Fruit fly (Drosophila melanogaster) whole organism, pupa: ENCODE data around the gene Glut4EF.
A peak's percentile ranks its signal among the peaks of the same experiment; 100 is the strongest.

Experiments used
- CG10348 ChIP-seq: fragments of 200-800 bp; sonication (Bioruptor generic); IDR thresholded peaks from 2 replicates; pipeline ENCODE4 v1.3.6; 2022; ENCODE audit warnings: missing biosample characterization, missing genetic modification characterization
- CG12605 ChIP-seq: fragments of 200-800 bp; sonication (Bioruptor generic); IDR thresholded peaks from 2 replicates; pipeline ENCODE4 v1.3.6; 2022; ENCODE audit warnings: missing biosample characterization, missing genetic modification characterization
- CG13204 ChIP-seq: fragments of 200-800 bp; sonication (Bioruptor generic); optimal IDR thresholded peaks from 2 replicates; lab custom pipeline; 2018; ENCODE audit warnings: missing biosample characterization, mild to moderate bottlenecking, missing genetic modification characterization, moderate library complexity
- CG14655 ChIP-seq: fragments of 200-800 bp; sonication (Bioruptor generic); optimal IDR thresholded peaks from 3 replicates; lab custom pipeline; 2017; ENCODE audit warnings: mild to moderate bottlenecking, missing biosample characterization, missing genetic modification reagents, missing genetic modification characterization
- CG15710 ChIP-seq: fragments of 200-800 bp; sonication (Bioruptor generic); optimal IDR thresholded peaks from 2 replicates; lab custom pipeline; 2018; ENCODE audit warnings: missing biosample characterization, mild to moderate bottlenecking, missing genetic modification characterization, moderate library complexity
- CG17806 ChIP-seq: fragments of 200-800 bp; sonication (Bioruptor generic); optimal IDR thresholded peaks from 2 replicates; lab custom pipeline; 2018; ENCODE audit warnings: missing biosample characterization, mild to moderate bottlenecking, missing genetic modification characterization, moderate library complexity
- CG32121 ChIP-seq: fragments of 200-800 bp; sonication (Bioruptor generic); IDR thresholded peaks from 2 replicates; pipeline ENCODE4 v1.3.6; 2022; ENCODE audit warnings: missing biosample characterization, missing genetic modification characterization
- CG34367 ChIP-seq: fragments of 200-800 bp; sonication (Bioruptor generic); optimal IDR thresholded peaks from 2 replicates; lab custom pipeline; 2018; ENCODE audit warnings: missing biosample characterization, mild to moderate bottlenecking, missing genetic modification characterization
- CG4496 ChIP-seq: fragments of 200-800 bp; sonication (Bioruptor generic); IDR thresholded peaks from 3 replicates; pipeline ENCODE4 v1.3.6; 2022; ENCODE audit warnings: missing biosample characterization, missing genetic modification characterization
- CG8159 ChIP-seq: fragments of 200-800 bp; sonication (Bioruptor generic); optimal IDR thresholded peaks from 3 replicates; lab custom pipeline; 2018; ENCODE audit warnings: missing biosample characterization, mild to moderate bottlenecking, missing genetic modification characterization, moderate library complexity
- CG8301 ChIP-seq: fragments of 200-800 bp; sonication (Bioruptor generic); optimal IDR thresholded peaks from 2 replicates; lab custom pipeline; 2018; ENCODE audit warnings: missing biosample characterization, mild to moderate bottlenecking, missing genetic modification characterization
- CG9948 ChIP-seq: fragments of 200-800 bp; sonication (Bioruptor generic); optimal IDR thresholded peaks from 2 replicates; lab custom pipeline; 2018; ENCODE audit warnings: missing biosample characterization, mild to moderate bottlenecking, missing genetic modification characterization, moderate library complexity
- D1 ChIP-seq: fragments of 200-800 bp; sonication (Bioruptor generic); optimal IDR thresholded peaks from 2 replicates; lab custom pipeline; 2018; ENCODE audit warnings: missing biosample characterization, mild to moderate bottlenecking, missing genetic modification characterization, moderate library complexity
- EcR ChIP-seq: fragments of 200-800 bp; sonication (Bioruptor generic); optimal IDR thresholded peaks from 3 replicates; lab custom pipeline; 2019; ENCODE audit warnings: missing biosample characterization, missing genetic modification characterization, mild to moderate bottlenecking, moderate library complexity, missing genetic modification reagents
- Ets98B ChIP-seq: fragments of 200-800 bp; sonication (Bioruptor generic); IDR thresholded peaks from 2 replicates; pipeline ENCODE4 v1.3.6; 2022; ENCODE audit warnings: missing biosample characterization, missing genetic modification characterization
- Pif1A ChIP-seq: fragments of 200-800 bp; sonication (Bioruptor generic); optimal IDR thresholded peaks from 3 replicates; lab custom pipeline; 2016; ENCODE audit warnings: missing biosample characterization, missing genetic modification characterization
- Pif1B ChIP-seq: fragments of 200-800 bp; sonication (Bioruptor generic); optimal IDR thresholded peaks from 3 replicates; lab custom pipeline; 2016; ENCODE audit warnings: missing biosample characterization, missing genetic modification characterization
- Snoo ChIP-seq: fragments of 200-800 bp; sonication (Bioruptor generic); optimal IDR thresholded peaks from 3 replicates; lab custom pipeline; 2017; ENCODE audit warnings: missing biosample characterization, mild to moderate bottlenecking, missing genetic modification characterization, inconsistent platforms
- fd96Ca ChIP-seq: fragments of 200-800 bp; sonication (Bioruptor generic); IDR thresholded peaks from 3 replicates; pipeline ENCODE4 v1.3.6; 2022; ENCODE audit warnings: missing biosample characterization, missing genetic modification characterization
- gl ChIP-seq: fragments of 200-800 bp; sonication (Bioruptor generic); optimal IDR thresholded peaks from 2 replicates; lab custom pipeline; 2018; ENCODE audit warnings: missing biosample characterization, mild to moderate bottlenecking, missing genetic modification characterization
- rn ChIP-seq: fragments of 200-800 bp; sonication (Bioruptor generic); IDR thresholded peaks from 2 replicates; pipeline ENCODE4 v1.3.6; 2022; ENCODE audit warnings: missing biosample characterization, missing genetic modification characterization

Gene Glut4EF

DNA sequence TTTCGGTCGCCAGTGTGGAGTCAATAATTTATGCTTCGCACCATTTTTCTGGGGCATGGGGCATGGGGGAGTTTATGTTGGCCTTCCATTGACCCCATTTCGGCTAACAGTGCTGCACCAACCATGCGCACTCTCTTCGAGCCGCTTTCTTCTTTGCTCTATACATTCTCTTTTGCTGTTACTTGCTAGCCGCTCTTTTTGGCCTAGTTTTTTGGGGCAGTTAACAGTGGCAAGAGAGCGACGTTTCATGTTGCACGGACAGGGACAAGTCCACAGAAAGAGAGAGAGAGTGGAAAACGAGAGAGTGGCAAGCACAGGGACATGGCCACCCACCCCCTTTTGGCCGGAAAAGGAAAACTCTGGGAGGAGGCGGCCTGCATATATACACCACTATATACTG, 104.5 kb downstream of the Glut4EF start:
- TF ChIP-seq CG10348 (GFP tag; lab: Robert Waterston, UW), result no peak
- no peak for TF ChIP-seq Snoo (tag; lab: Kevin White, UChicago)
- no peak for TF ChIP-seq CG34367
- TF ChIP-seq Pif1A (GFP tag; lab: Kevin White, UChicago), result no peak
- no peak for TF ChIP-seq CG15710 (tag; lab: Kevin White, UChicago)
- TF ChIP-seq rn, result no peak
- TF ChIP-seq CG8159, result no peak
- no peak for TF ChIP-seq CG13204 (GFP tag; lab: Kevin White, UChicago)
- TF ChIP-seq D1 (tag; lab: Kevin White, UChicago), result no peak
- no peak for TF ChIP-seq CG32121 (GFP tag; lab: Robert Waterston, UW)

DNA sequence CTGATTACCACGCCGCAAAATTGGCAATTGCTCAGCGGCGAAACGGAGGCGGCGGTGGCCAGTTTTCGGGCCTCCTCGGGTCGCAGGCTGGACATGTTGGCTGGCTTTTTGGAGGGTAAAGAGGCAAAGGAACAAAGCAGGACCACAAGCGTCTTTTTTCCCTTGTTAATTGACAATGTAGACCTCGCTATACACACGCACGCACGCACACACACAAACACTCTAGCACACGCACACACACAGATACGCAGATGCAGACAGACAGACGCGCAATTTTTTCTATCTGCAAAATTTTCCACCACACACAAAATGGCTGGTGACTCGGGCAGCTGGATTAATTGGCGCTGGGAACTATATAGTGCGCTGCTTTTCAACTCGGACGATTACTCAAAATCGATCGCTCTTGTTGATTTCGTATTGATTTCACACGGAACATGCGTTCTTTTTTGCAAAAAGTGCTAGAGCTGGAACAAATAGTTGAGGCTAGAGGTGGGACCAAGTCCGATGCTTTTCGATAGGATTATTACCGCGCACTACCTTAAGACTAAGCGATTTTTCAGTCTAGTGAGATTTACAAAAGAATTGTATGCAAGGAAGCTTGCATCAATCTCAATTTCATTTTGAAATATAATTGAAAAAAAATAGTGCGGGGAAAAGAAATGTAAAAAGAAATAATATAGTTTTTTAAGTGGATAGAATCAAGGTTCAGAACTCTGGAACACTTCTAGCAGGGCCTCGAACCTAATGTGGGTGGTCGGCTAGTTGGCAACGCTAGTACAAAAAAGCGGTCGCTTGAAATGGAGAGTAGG, 111.3 kb downstream of the Glut4EF start, which contains the start of gene Art4:
Gene Art4 (minus strand): TSS at position 476 of the 809 bp plus-strand sequence.
- TF ChIP-seq CG17806 (tag; lab: Kevin White, UChicago) (no peak), gl (tag; lab: Kevin White, UChicago) (peak; percentile 21), Pif1B (GFP tag; lab: Kevin White, UChicago) (no peak), EcR (GFP tag; lab: Kevin White, UChicago) (peak; percentile 0), Ets98B (GFP tag; lab: Robert Waterston, UW) (peak; percentile 21; the same call in 1 of the 2 replicates)

DNA sequence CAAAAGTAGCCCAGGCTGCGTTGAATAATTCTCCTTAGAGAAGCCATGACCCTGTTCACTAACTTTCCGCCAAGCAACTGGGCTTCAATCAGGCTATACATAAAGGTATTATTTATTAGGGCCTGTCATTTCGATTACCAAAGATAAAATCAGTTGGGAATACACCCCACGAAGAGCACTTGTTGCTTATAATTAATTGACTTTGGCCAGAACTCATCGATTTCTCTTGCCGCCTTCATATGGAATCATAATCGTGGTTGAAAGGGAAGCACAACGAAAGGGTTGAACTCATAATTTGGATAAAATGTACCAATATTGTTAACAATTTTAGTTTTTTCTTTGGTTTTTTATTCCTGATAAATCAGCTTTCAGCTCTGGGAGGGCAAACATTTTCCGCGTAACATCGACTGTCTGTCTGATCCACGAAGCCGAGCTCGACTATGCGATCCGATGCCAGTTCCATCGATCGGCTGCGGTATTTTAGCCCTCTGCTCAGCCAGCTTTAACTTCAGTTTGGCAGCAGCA, 122.3 kb downstream of the Glut4EF start, which contains the start of the genes Gr85a and Spn85F:
Gene Gr85a (minus strand): TSS at position 101 of the 525 bp plus-strand sequence.
Gene Spn85F (plus strand): TSS at position 475 of the 525 bp plus-strand sequence.
- no peak for TF ChIP-seq rn
- no peak for TF ChIP-seq D1 (tag; lab: Kevin White, UChicago)
- TF ChIP-seq Pif1A (GFP tag; lab: Kevin White, UChicago), result no peak
- no peak for TF ChIP-seq CG34367
- no peak for TF ChIP-seq CG15710 (tag; lab: Kevin White, UChicago)
- TF ChIP-seq fd96Ca (GFP tag; lab: Robert Waterston, UW), result no peak
- TF ChIP-seq CG12605 (GFP tag; lab: Robert Waterston, UW), result no peak
- TF ChIP-seq Ets98B (GFP tag; lab: Robert Waterston, UW), result no peak
- TF ChIP-seq CG14655, result no peak
- TF ChIP-seq CG8159, result no peak
- no peak for TF ChIP-seq CG4496
- TF ChIP-seq CG17806 (tag; lab: Kevin White, UChicago), result no peak
- TF ChIP-seq Snoo (tag; lab: Kevin White, UChicago), result no peak
- TF ChIP-seq, all 21 proteins: peak for 0

DNA sequence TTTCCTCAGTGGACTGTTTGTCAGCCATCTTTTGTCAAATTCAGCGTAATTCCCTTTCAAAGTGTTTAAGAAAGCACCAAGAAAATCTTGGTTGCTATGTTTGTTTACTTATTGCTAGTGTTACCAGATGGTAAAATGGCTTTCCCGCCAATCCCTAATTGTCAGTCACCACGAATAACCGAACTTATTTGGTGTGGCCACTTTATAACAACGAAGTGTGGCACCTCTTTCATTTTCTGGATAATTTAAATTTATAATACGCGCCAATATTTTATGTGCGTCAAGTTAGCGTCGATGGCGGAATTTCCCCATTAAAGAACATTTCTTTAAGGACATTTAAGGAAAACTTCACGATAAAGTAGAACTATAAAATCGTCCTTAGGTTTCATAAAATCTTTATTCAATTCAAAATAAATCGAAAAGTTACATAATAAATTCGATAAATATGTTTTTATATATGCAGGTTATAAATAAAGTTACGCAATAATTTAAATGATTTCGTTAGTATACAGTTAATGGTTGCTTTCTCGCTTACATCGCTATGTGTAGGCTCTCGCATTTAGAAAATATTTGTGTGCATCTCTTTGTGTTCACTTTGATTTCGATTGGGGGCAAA, 126.8 kb downstream of the Glut4EF start, which contains the start of gene CG5359:
Gene CG5359 (minus strand): TSS at position 103 of the 616 bp plus-strand sequence.
- TF ChIP-seq gl (tag; lab: Kevin White, UChicago) (no peak), CG9948 (tag; lab: Kevin White, UChicago) (no peak), Pif1A (GFP tag; lab: Kevin White, UChicago) (no peak), Ets98B (GFP tag; lab: Robert Waterston, UW) (no peak), CG4496 (no peak), CG12605 (GFP tag; lab: Robert Waterston, UW) (no peak), Pif1B (GFP tag; lab: Kevin White, UChicago) (no peak), CG32121 (GFP tag; lab: Robert Waterston, UW) (no peak), CG8159 (no peak), D1 (tag; lab: Kevin White, UChicago) (no peak), CG15710 (tag; lab: Kevin White, UChicago) (no peak), CG17806 (tag; lab: Kevin White, UChicago) (no peak), CG14655 (no peak), CG8301 (tag; lab: Kevin White, UChicago) (no peak), EcR (GFP tag; lab: Kevin White, UChicago) (no peak), CG34367 (no peak), fd96Ca (GFP tag; lab: Robert Waterston, UW) (no peak), Snoo (tag; lab: Kevin White, UChicago) (no peak)

DNA sequence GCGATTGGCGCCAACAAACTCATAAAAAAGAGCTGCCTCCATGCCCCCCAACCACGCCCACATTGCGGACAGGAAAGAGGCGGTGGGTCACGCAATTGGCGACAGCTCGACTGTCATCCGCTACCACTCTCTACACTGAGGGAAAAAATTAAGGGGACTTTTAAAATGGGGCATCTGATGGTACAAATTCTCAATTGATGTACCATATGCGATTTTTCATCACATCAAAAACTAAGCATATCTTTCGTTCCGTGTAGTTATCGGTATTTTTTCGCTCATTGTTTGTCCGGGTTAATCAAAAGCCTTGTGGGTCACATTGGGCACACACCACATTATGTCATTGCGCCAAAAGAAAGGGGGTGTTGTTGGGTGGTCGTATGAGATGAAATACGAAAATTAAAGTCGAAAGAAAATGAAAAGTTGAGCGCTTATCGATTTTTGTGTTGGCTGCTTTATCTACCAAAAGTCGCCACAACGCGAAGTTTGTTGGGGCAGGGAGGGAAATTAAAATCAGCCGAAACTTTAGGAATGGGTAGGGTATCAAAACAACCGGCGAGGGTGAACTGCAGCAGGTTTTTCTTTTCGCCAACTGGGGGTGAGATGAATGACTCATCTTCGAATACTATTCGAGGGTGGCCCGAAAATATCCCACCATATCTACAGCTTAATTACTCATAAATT, 149.7 kb downstream of the Glut4EF start:
- TF ChIP-seq fd96Ca (GFP tag; lab: Robert Waterston, UW), result 0 out of 3 replicates have a peak, but pooled peaks have one; percentile 24
- no peak for TF ChIP-seq CG9948 (tag; lab: Kevin White, UChicago)
- TF ChIP-seq, all 21 proteins: peak for 1
